Fruit fly (Drosophila melanogaster) S2 (cell line): ENCODE results near the gene Pdf.

Experiments
- CG8478 ChIP-seq: fragments of >200 bp; optimal IDR thresholded peaks from 2 replicates; lab custom pipeline; 2018
- CTCF ChIP-seq, 2 experiments: fragments of >200 bp; optimal IDR thresholded peaks; 2 replicates each; lab custom pipeline; 2018

Gene Pdf

DNA sequence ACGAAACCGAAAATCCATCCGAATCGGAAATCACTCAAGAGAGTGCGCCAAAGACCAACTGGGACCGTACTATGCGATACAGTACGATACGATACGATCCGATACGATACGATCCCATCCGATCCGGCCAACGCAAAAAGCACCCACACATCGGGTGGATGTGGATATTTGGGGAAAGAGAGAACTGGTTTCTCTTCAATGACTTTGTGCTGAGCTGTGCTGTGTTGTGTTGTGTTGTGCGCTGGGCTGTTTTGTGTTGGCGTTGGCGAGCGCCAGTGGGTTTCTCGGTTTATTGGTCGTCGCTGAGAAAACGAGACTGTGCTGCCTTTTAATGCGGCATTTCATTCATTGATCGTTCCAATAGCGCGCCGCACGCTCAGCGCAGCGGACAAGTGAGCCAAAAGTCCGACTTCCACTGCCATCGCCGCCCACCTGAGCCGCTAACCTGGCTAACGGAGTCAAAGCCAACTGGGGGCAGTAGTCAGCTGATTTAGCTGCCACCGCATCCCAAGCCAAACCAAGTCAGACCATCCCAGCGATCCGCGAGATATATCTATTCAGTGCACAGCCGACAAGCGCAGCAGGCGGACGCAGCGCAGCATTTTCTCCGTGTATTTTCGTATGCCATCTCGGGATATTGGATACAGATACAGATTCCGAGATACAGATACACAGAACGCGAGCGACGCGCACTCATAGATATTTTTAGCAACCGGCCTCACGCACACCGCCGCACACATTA, 15.3 kb downstream of the Pdf start, which contains the start of gene tx:
tx (plus strand) TSS at position 324 of the 742 bp plus-strand sequence.
- TF ChIP-seq CTCF (optimal IDR thresholded peaks at IDR 0.05; lab: Kevin White, UChicago) = no peak
- TF ChIP-seq CG8478 (lab: Kevin White, UChicago) = no peak

dm6 chr3R:26436540-26436939, 19.4 kb downstream of the Pdf start:
- TF ChIP-seq CG8478 (lab: Kevin White, UChicago) (no peak), CTCF (optimal IDR thresholded peaks at IDR 0.05; lab: Kevin White, UChicago) (no peak)

DNA sequence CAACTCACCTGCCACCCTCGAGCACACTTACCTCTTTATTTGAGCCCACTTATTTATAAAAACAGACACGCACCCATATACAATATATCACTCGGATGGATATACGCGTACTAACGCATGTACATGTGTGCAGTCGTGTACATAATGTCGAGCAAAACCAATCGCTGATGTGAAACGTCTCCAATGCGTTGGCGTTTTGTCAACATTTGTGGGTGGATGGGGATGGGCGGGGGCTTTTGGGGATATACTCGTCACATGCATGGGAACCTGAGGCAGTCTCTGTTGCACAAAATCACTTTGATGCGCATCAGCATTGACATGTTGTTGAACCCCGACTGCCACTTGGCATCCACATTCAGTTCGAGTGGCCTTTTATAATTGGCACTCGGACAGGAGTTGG, 19.9 kb downstream of the Pdf start:
- no peak for TF ChIP-seq CG8478 (lab: Kevin White, UChicago)
- TF ChIP-seq CTCF (optimal IDR thresholded peaks at IDR 0.05; lab: Kevin White, UChicago) = no peak

dm6 chr3R:26433743-26434142, 22.2 kb downstream of the Pdf start:
- TF ChIP-seq CTCF (optimal IDR thresholded peaks at IDR 0.05; lab: Kevin White, UChicago) (no peak), CG8478 (lab: Kevin White, UChicago) (no peak)

- TF ChIP-seq CTCF (optimal IDR thresholded peaks at IDR 0.05; lab: Kevin White, UChicago) (no peak), CG8478 (lab: Kevin White, UChicago) (no peak)
These were observed 23.0 kb downstream of the Pdf start for dm6 chr3R:26432978-26433377.

- TF ChIP-seq CG8478 (lab: Kevin White, UChicago) (no peak), CTCF (optimal IDR thresholded peaks at IDR 0.05; lab: Kevin White, UChicago) (peak; percentile 72 to 78)
These were observed 23.4 kb downstream of the Pdf start for dm6 chr3R:26432526-26432925.

DNA sequence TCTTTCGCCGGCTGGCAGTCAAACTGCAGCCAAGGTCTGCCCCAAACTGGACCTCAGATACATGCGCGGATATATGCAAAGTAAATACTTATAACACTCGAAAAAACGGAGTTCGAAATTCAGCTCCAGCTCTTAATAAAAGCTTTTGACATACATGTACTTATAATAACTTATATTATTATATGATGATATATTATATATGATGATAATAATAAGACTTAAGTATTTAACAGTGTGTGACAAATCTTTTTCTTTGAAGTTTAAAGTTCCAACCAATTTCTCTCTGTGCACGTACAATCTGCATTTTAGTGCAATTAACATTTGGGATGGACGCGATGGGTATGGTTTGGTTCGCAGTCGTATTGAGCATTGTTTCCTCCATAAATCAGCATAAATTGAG, 26.3 kb downstream of the Pdf start:
- TF ChIP-seq CG8478 (lab: Kevin White, UChicago) (no peak), CTCF (optimal IDR thresholded peaks at IDR 0.05; lab: Kevin White, UChicago) (no peak)

- TF ChIP-seq CTCF (optimal IDR thresholded peaks at IDR 0.05; lab: Kevin White, UChicago) = no peak
- no peak for TF ChIP-seq CG8478 (lab: Kevin White, UChicago)
These were observed 27.7 kb downstream of the Pdf start for dm6 chr3R:26428220-26428619.

dm6 chr3R:26425681-26426080, 30.3 kb downstream of the Pdf start, which contains the start of gene CG34291:
TSS of gene CG34291 (minus strand) at chr3R:26425781.
- no peak for TF ChIP-seq CG8478 (lab: Kevin White, UChicago)
- TF ChIP-seq CTCF (optimal IDR thresholded peaks at IDR 0.05; lab: Kevin White, UChicago) = no peak

DNA sequence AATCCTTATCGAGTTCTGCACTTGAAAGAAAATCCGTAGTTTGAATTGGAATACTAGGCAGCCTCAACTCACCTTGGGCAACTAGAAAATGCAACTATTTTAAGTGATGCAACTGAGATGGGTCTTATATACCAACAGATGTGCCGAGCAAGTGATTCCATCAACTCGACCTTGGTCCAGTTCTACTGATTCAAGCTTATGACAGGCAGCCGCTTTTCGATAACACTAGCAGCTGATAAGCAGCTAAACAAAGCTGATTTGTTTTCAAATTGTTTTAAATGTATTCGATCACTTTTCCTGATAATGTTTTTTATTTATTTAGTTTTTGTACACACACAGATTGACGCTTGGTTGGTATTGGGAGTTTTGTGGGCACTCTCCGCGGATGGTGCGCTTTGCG, 30.9 kb downstream of the Pdf start, which contains the start of gene CG6503:
CG6503 (minus strand) TSS at position 101 of the 400 bp plus-strand sequence.
- TF ChIP-seq CG8478 (lab: Kevin White, UChicago) (no peak), CTCF (optimal IDR thresholded peaks at IDR 0.05; lab: Kevin White, UChicago) (no peak)

- no peak for TF ChIP-seq CG8478 (lab: Kevin White, UChicago)
- no peak for TF ChIP-seq CTCF (optimal IDR thresholded peaks at IDR 0.05; lab: Kevin White, UChicago)
These were observed 42.2 kb downstream of the Pdf start, which contains the start of gene Ald2 for dm6 chr3R:26413788-26414187. TSS of gene Ald2 (plus strand) at chr3R:26414088.

dm6 chr3R:26409780-26410179, 46.2 kb downstream of the Pdf start:
- TF ChIP-seq CG8478 (lab: Kevin White, UChicago) (no peak), CTCF (optimal IDR thresholded peaks at IDR 0.05; lab: Kevin White, UChicago) (no peak)
